Worm (Caenorhabditis elegans) whole organism, young adult: ENCODE data around the gene nipi-3.

ENCODE experiments used
- F49E8.2 ChIP-seq: sonication (generic microtip); optimal IDR thresholded peaks from 3 replicates; lab custom pipeline; 2017; ENCODE audit warnings: missing genetic modification characterization, mild to moderate bottlenecking, missing compliant biosample characterization, antibody characterized with exemption, moderate library complexity; ENCODE audit not compliant: insufficient read depth
- T07F8.4 ChIP-seq: sonication (generic microtip); optimal IDR thresholded peaks from 2 replicates; lab custom pipeline; 2016; ENCODE audit warnings: mild to moderate bottlenecking, missing genetic modification characterization, moderate library complexity, missing compliant biosample characterization
- ZK185.1 ChIP-seq: sonication (generic microtip); optimal IDR thresholded peaks from 2 replicates; lab custom pipeline; 2016; ENCODE audit warnings: mild to moderate bottlenecking, missing genetic modification characterization, missing compliant biosample characterization; ENCODE audit not compliant: poor library complexity, severe bottlenecking
- ama-1 ChIP-seq, 3 experiments: fragments of 150-350 bp in 1 of 3; sonication (generic microtip) in 2 of 3; optimal IDR thresholded peaks; 2 replicates each; lab custom pipeline; 2014 to 2018; ENCODE audit warnings: missing biosample characterization in 2 of 3, missing genetic modification characterization in 2 of 3, missing genetic modification reagents in 2 of 3
- ceh-79 ChIP-seq: sonication (generic microtip); optimal IDR thresholded peaks from 2 replicates; lab custom pipeline; 2017; ENCODE audit warnings: mild to moderate bottlenecking, missing genetic modification characterization, missing compliant biosample characterization
- egl-44 ChIP-seq: fragments of 200-800 bp; sonication (Bioruptor generic); IDR thresholded peaks from 2 replicates; pipeline ENCODE4 v1.3.6; 2022; ENCODE audit warnings: missing genetic modification reagents, missing genetic modification characterization, missing compliant biosample characterization
- lin-40 ChIP-seq: sonication (generic microtip); optimal IDR thresholded peaks from 2 replicates; lab custom pipeline; 2016; ENCODE audit warnings: missing genetic modification characterization, mild to moderate bottlenecking, missing compliant biosample characterization, missing genotype, missing genetic modification reagents
- madf-6 ChIP-seq: fragments of 200-800 bp; sonication (Bioruptor generic); IDR thresholded peaks from 2 replicates; pipeline ENCODE4 v1.3.6; 2022; ENCODE audit warnings: missing genetic modification reagents, missing genetic modification characterization, missing compliant biosample characterization
- mcd-1 ChIP-seq: fragments of 200-800 bp; sonication (Bioruptor generic); IDR thresholded peaks from 2 replicates; pipeline ENCODE4 v1.3.6; 2022; ENCODE audit warnings: missing genetic modification reagents, missing genetic modification characterization, missing compliant biosample characterization
- pha-4 ChIP-seq: fragments of 150-350 bp; sonication (generic microtip); optimal IDR thresholded peaks from 2 replicates; lab custom pipeline; 2014; ENCODE audit warnings: missing biosample characterization, missing genetic modification reagents, missing genetic modification characterization
- sea-2 ChIP-seq: fragments of 200-800 bp; sonication (Bioruptor generic); IDR thresholded peaks from 2 replicates; pipeline ENCODE4 v1.3.6; 2022; ENCODE audit warnings: missing genetic modification characterization, missing compliant biosample characterization
- snpc-4 ChIP-seq, 5 experiments: fragments of 150-350 bp in 1 of 5; sonication (generic microtip) in 4 of 5; optimal IDR thresholded peaks; 2 replicates each; lab custom pipeline; 2014 to 2018; ENCODE audit warnings: missing genetic modification characterization in 5 of 5, missing biosample characterization in 3 of 5, antibody characterized with exemption in 2 of 5, mild to moderate bottlenecking in 2 of 5, missing compliant biosample characterization in 2 of 5, missing genotype in 2 of 5, moderate library complexity in 2 of 5, missing genetic modification reagents in 1 of 5
- ztf-3 ChIP-seq: fragments of 200-800 bp; sonication (Bioruptor generic); optimal IDR thresholded peaks from 2 replicates; lab custom pipeline; 2018; ENCODE audit warnings: mild to moderate bottlenecking, missing genetic modification characterization, missing compliant biosample characterization

DNA sequence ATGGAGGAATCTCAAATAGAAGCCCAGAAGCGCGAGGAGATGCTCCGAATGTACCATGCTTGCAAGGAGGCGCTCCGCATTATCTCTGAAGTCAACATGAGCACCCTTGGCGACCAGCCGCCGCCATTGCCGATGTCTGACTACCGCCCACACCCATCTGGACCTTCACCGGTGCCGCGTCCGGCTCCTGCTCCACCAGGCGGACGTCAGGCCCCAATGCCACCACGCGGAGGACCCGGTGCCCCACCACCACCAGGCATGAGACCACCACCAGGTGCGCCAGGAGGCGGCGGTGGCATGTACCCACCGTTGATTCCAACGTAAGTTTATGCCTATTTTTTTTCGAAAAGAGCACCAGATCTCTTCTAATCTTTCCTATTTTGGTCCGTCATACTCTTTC is 35.7 kb upstream of the nipi-3 start:
- no peak for TF ChIP-seq sea-2 (GFP tag; lab: Robert Waterston, UW)
- no peak for TF ChIP-seq ZK185.1 (tag; lab: Kevin White, UChicago)
- TF ChIP-seq T07F8.4 (tag; lab: Kevin White, UChicago): no peak
- TF ChIP-seq mcd-1 (GFP tag; lab: Robert Waterston, UW): no peak
- no peak for TF ChIP-seq pha-4
- no peak for TF ChIP-seq ceh-79
- TF ChIP-seq ama-1 (optimal IDR thresholded peaks at IDR 0.05; lab: Kevin White, UChicago): no peak
- TF ChIP-seq ama-1 (GFP tag; optimal IDR thresholded peaks at IDR 0.05; lab: Kevin White, UChicago): no peak
- no peak for TF ChIP-seq lin-40 (tag; lab: Kevin White, UChicago)
- no peak for TF ChIP-seq egl-44 (GFP tag; lab: Robert Waterston, UW)
- TF ChIP-seq madf-6 (GFP tag; lab: Robert Waterston, UW): no peak
- no peak for TF ChIP-seq snpc-4 (GFP tag; optimal IDR thresholded peaks at IDR 0.05; lab: Kevin White, UChicago)
- TF ChIP-seq snpc-4 (tag; optimal IDR thresholded peaks at IDR 0.05; lab: Kevin White, UChicago): no peak
- no peak for TF ChIP-seq F49E8.2 (tag; lab: Kevin White, UChicago)
- no peak for TF ChIP-seq ztf-3
